Fruit fly (Drosophila melanogaster) whole organism, embryonic: Measurements from ENCODE around the gene CG12948.

Source experiments
- Abd-B ChIP-seq: fragments of 200-800 bp; sonication (Bioruptor generic); optimal IDR thresholded peaks from 2 replicates; lab custom pipeline; 2018; ENCODE audit warnings: missing biosample characterization, mild to moderate bottlenecking, missing genetic modification characterization, moderate library complexity
- Ada2b ChIP-seq: fragments of 200-800 bp; sonication (Bioruptor generic); IDR thresholded peaks from 2 replicates; pipeline ENCODE4 v1.3.6; 2022; ENCODE audit warnings: missing biosample characterization, missing genetic modification characterization
- Bdp1 ChIP-seq: fragments of 200-800 bp; sonication (Bioruptor generic); optimal IDR thresholded peaks from 3 replicates; lab custom pipeline; 2016; ENCODE audit warnings: missing biosample characterization, missing genetic modification characterization
- CG10565 ChIP-seq: fragments of 200-800 bp; sonication (Bioruptor generic); optimal IDR thresholded peaks from 3 replicates; lab custom pipeline; 2016; ENCODE audit warnings: missing biosample characterization, mild to moderate bottlenecking, missing genetic modification characterization
- CG11085 ChIP-seq: fragments of 200-800 bp; sonication (Bioruptor generic); IDR thresholded peaks from 2 replicates; pipeline ENCODE4 v1.3.6; 2022; ENCODE audit warnings: missing biosample characterization, missing genetic modification characterization
- CG11560 ChIP-seq: fragments of 200-800 bp; sonication (Bioruptor generic); IDR thresholded peaks from 3 replicates; pipeline ENCODE4 v1.3.6; 2022; ENCODE audit warnings: missing biosample characterization, missing genetic modification characterization
- CG11696 ChIP-seq: fragments of 200-800 bp; sonication (Bioruptor generic); IDR thresholded peaks from 2 replicates; pipeline ENCODE4 v1.3.6; 2022; ENCODE audit warnings: missing biosample characterization, missing genetic modification characterization
- CG11723 ChIP-seq: fragments of 200-800 bp; sonication (Bioruptor generic); optimal IDR thresholded peaks from 2 replicates; lab custom pipeline; 2017; ENCODE audit warnings: missing biosample characterization, mild to moderate bottlenecking, missing genetic modification characterization
- CG13894 ChIP-seq: fragments of 200-800 bp; sonication (Bioruptor generic); optimal IDR thresholded peaks from 3 replicates; lab custom pipeline; 2018; ENCODE audit warnings: missing biosample characterization, mild to moderate bottlenecking, missing genetic modification characterization, moderate library complexity
- CG1529 ChIP-seq: fragments of 200-800 bp; sonication (Bioruptor generic); optimal IDR thresholded peaks from 3 replicates; lab custom pipeline; 2018; ENCODE audit warnings: missing biosample characterization, missing genetic modification characterization
- CG15514 ChIP-seq: fragments of 200-800 bp; sonication (Bioruptor generic); optimal IDR thresholded peaks from 3 replicates; lab custom pipeline; 2017; ENCODE audit warnings: missing biosample characterization, missing genetic modification characterization, mild to moderate bottlenecking, moderate library complexity, missing genetic modification reagents
- CG16779 ChIP-seq: fragments of 200-800 bp; sonication (Bioruptor generic); IDR thresholded peaks from 2 replicates; pipeline ENCODE4 v1.3.6; 2022; ENCODE audit warnings: missing biosample characterization, missing genetic modification characterization
- CG17359 ChIP-seq: fragments of 200-800 bp; sonication (Bioruptor generic); optimal IDR thresholded peaks from 3 replicates; lab custom pipeline; 2018; ENCODE audit warnings: missing biosample characterization, mild to moderate bottlenecking, missing genetic modification characterization, moderate library complexity
- CG30020 ChIP-seq: fragments of 200-800 bp; optimal IDR thresholded peaks from 2 replicates; lab custom pipeline; 2019; ENCODE audit warnings: missing biosample characterization, mild to moderate bottlenecking, missing genetic modification characterization, moderate library complexity
- CG31224 ChIP-seq: fragments of 200-800 bp; sonication (Bioruptor generic); IDR thresholded peaks from 2 replicates; pipeline ENCODE4 v1.3.6; 2022; ENCODE audit warnings: missing biosample characterization, missing genetic modification characterization
- CG31441 ChIP-seq: fragments of 200-800 bp; sonication (Bioruptor generic); IDR thresholded peaks from 2 replicates; pipeline ENCODE4 v1.3.6; 2022; ENCODE audit warnings: missing biosample characterization, missing genetic modification characterization
- CG34376 ChIP-seq: fragments of 200-800 bp; sonication (Bioruptor generic); optimal IDR thresholded peaks from 2 replicates; lab custom pipeline; 2018; ENCODE audit warnings: missing biosample characterization, mild to moderate bottlenecking, missing genetic modification characterization
- CG34422 ChIP-seq: fragments of 200-800 bp; sonication (Bioruptor generic); IDR thresholded peaks from 3 replicates; pipeline ENCODE4 v1.3.6; 2022; ENCODE audit warnings: missing biosample characterization, missing genetic modification characterization
- CG42726 ChIP-seq: fragments of 200-800 bp; sonication (Bioruptor generic); IDR thresholded peaks from 2 replicates; pipeline ENCODE4 v1.3.6; 2022; ENCODE audit warnings: missing biosample characterization, missing genetic modification characterization; ENCODE audit not compliant: partially characterized antibody
- CG43689 ChIP-seq: fragments of 200-800 bp; sonication (Bioruptor generic); IDR thresholded peaks from 2 replicates; pipeline ENCODE4 v1.3.6; 2022; ENCODE audit warnings: missing biosample characterization, missing genetic modification characterization
- CG6254 ChIP-seq: fragments of 200-800 bp; sonication (Bioruptor generic); optimal IDR thresholded peaks from 3 replicates; lab custom pipeline; 2017; ENCODE audit warnings: mild to moderate bottlenecking, missing biosample characterization, missing genetic modification reagents, missing genetic modification characterization
- CG6765 ChIP-seq: fragments of 200-800 bp; sonication (Bioruptor generic); optimal IDR thresholded peaks from 3 replicates; lab custom pipeline; 2017; ENCODE audit warnings: missing biosample characterization, mild to moderate bottlenecking, missing genetic modification characterization
- CG9876 ChIP-seq: fragments of 200-800 bp; sonication (Bioruptor generic); optimal IDR thresholded peaks from 2 replicates; lab custom pipeline; 2016; ENCODE audit warnings: missing biosample characterization, missing genetic modification characterization
- CTCF ChIP-seq: fragments of 200-800 bp; sonication (Bioruptor generic); optimal IDR thresholded peaks from 2 replicates; lab custom pipeline; 2017; ENCODE audit warnings: missing biosample characterization, mild to moderate bottlenecking, missing genetic modification characterization, moderate library complexity
- Dp ChIP-seq: fragments of 200-800 bp; sonication (Bioruptor generic); optimal IDR thresholded peaks from 2 replicates; lab custom pipeline; 2018; ENCODE audit warnings: missing biosample characterization, mild to moderate bottlenecking, missing genetic modification characterization, moderate library complexity
- Gsc ChIP-seq: fragments of 200-800 bp; sonication (Bioruptor generic); IDR thresholded peaks from 2 replicates; pipeline ENCODE4 v1.3.6; 2022; ENCODE audit warnings: missing biosample characterization, missing genetic modification characterization
- HLH54F ChIP-seq: fragments of 200-800 bp; sonication (Bioruptor generic); optimal IDR thresholded peaks from 3 replicates; lab custom pipeline; 2016; ENCODE audit warnings: missing biosample characterization, missing genetic modification characterization
- Lhr ChIP-seq: fragments of 200-800 bp; sonication (Bioruptor generic); optimal IDR thresholded peaks from 3 replicates; lab custom pipeline; 2017; ENCODE audit warnings: mild to moderate bottlenecking, missing biosample characterization, missing genetic modification reagents, missing genetic modification characterization
- Taf1 ChIP-seq: fragments of 200-800 bp; sonication (Bioruptor generic); IDR thresholded peaks from 2 replicates; pipeline ENCODE4 v1.3.6; 2022; ENCODE audit warnings: missing biosample characterization, missing genetic modification characterization
- Tbp ChIP-seq: fragments of >200 bp; optimal IDR thresholded peaks from 2 replicates; lab custom pipeline; 2018; ENCODE audit warnings: missing biosample characterization, missing genetic modification characterization
- amos ChIP-seq: fragments of 200-800 bp; sonication (Bioruptor generic); IDR thresholded peaks from 2 replicates; pipeline ENCODE4 v1.3.6; 2022; ENCODE audit warnings: missing biosample characterization, missing genetic modification characterization; ENCODE audit not compliant: partially characterized antibody
- caup ChIP-seq: fragments of 200-800 bp; sonication (Bioruptor generic); optimal IDR thresholded peaks from 3 replicates; lab custom pipeline; 2017; ENCODE audit warnings: missing biosample characterization, mild to moderate bottlenecking, missing genetic modification characterization, moderate library complexity; ENCODE audit not compliant: severe bottlenecking
- danr ChIP-seq: fragments of 200-800 bp; sonication (Bioruptor generic); IDR thresholded peaks from 2 replicates; pipeline ENCODE4 v1.3.6; 2022; ENCODE audit warnings: missing biosample characterization, missing genetic modification characterization
- dmrt11E ChIP-seq: fragments of 200-800 bp; sonication (Bioruptor generic); optimal IDR thresholded peaks from 3 replicates; lab custom pipeline; 2018; ENCODE audit warnings: missing biosample characterization, mild to moderate bottlenecking, missing genetic modification characterization, moderate library complexity
- eve ChIP-seq, 2 experiments: fragments of >200 bp; optimal IDR thresholded peaks; 2 replicates each; lab custom pipeline; 2017; ENCODE audit warnings: missing biosample characterization in 2 of 2, missing genetic modification characterization in 2 of 2
- fd64A ChIP-seq: fragments of 200-800 bp; sonication (Bioruptor generic); optimal IDR thresholded peaks from 3 replicates; lab custom pipeline; 2018; ENCODE audit warnings: missing biosample characterization, mild to moderate bottlenecking, missing genetic modification characterization
- gcm ChIP-seq: fragments of 200-800 bp; sonication (Bioruptor generic); optimal IDR thresholded peaks from 2 replicates; lab custom pipeline; 2019; ENCODE audit warnings: missing biosample characterization, mild to moderate bottlenecking, missing genetic modification characterization, moderate library complexity
- gro ChIP-seq: fragments of 200-800 bp; sonication (Bioruptor generic); optimal IDR thresholded peaks from 2 replicates; lab custom pipeline; 2016; ENCODE audit warnings: missing biosample characterization, missing genetic modification characterization
- hb ChIP-seq: fragments of 200-800 bp; sonication (Bioruptor generic); IDR thresholded peaks from 3 replicates; pipeline ENCODE4 v1.3.6; 2022; ENCODE audit warnings: missing biosample characterization, missing genetic modification characterization; ENCODE audit not compliant: partially characterized antibody
- kay ChIP-seq: fragments of 200-800 bp; sonication (Bioruptor generic); optimal IDR thresholded peaks from 2 replicates; lab custom pipeline; 2016; ENCODE audit warnings: missing biosample characterization, missing genetic modification characterization
- pho ChIP-seq: fragments of 200-800 bp; sonication (Bioruptor generic); optimal IDR thresholded peaks from 2 replicates; lab custom pipeline; 2016; ENCODE audit warnings: missing biosample characterization, missing genetic modification characterization
- pnt ChIP-seq: fragments of 200-800 bp; sonication (Bioruptor generic); optimal IDR thresholded peaks from 3 replicates; lab custom pipeline; 2016; ENCODE audit warnings: missing biosample characterization, missing genetic modification characterization
- salm ChIP-seq: fragments of 200-800 bp; sonication (Bioruptor generic); optimal IDR thresholded peaks from 2 replicates; lab custom pipeline; 2018; ENCODE audit warnings: missing biosample characterization, mild to moderate bottlenecking, missing genetic modification characterization
- sd ChIP-seq: fragments of 200-800 bp; sonication (Bioruptor generic); optimal IDR thresholded peaks from 3 replicates; lab custom pipeline; 2018; ENCODE audit warnings: missing biosample characterization, mild to moderate bottlenecking, missing genetic modification characterization, moderate library complexity
- sim ChIP-seq: fragments of 200-800 bp; sonication (Bioruptor generic); IDR thresholded peaks from 2 replicates; pipeline ENCODE4 v1.3.6; 2022; ENCODE audit warnings: missing biosample characterization, missing genetic modification characterization
- slp2 ChIP-seq: fragments of 200-800 bp; sonication (Bioruptor generic); optimal IDR thresholded peaks from 2 replicates; lab custom pipeline; 2016; ENCODE audit warnings: missing biosample characterization, missing genetic modification characterization
- sr ChIP-seq: fragments of 200-800 bp; sonication (Bioruptor generic); IDR thresholded peaks from 3 replicates; pipeline ENCODE4 v1.3.6; 2022; ENCODE audit warnings: missing biosample characterization, missing genetic modification characterization
- stwl ChIP-seq: fragments of 200-800 bp; sonication (Bioruptor generic); optimal IDR thresholded peaks from 3 replicates; lab custom pipeline; 2018; ENCODE audit warnings: missing biosample characterization, mild to moderate bottlenecking, missing genetic modification characterization, moderate library complexity
- ttk ChIP-seq: fragments of 200-800 bp; sonication (Bioruptor generic); IDR thresholded peaks from 2 replicates; pipeline ENCODE4 v2.1.2; 2022; ENCODE audit warnings: missing biosample characterization, missing genetic modification characterization
- usp ChIP-seq: fragments of >200 bp; optimal IDR thresholded peaks from 2 replicates; lab custom pipeline; 2017; ENCODE audit warnings: missing biosample characterization, missing genetic modification characterization

CG12948 gene

DNA sequence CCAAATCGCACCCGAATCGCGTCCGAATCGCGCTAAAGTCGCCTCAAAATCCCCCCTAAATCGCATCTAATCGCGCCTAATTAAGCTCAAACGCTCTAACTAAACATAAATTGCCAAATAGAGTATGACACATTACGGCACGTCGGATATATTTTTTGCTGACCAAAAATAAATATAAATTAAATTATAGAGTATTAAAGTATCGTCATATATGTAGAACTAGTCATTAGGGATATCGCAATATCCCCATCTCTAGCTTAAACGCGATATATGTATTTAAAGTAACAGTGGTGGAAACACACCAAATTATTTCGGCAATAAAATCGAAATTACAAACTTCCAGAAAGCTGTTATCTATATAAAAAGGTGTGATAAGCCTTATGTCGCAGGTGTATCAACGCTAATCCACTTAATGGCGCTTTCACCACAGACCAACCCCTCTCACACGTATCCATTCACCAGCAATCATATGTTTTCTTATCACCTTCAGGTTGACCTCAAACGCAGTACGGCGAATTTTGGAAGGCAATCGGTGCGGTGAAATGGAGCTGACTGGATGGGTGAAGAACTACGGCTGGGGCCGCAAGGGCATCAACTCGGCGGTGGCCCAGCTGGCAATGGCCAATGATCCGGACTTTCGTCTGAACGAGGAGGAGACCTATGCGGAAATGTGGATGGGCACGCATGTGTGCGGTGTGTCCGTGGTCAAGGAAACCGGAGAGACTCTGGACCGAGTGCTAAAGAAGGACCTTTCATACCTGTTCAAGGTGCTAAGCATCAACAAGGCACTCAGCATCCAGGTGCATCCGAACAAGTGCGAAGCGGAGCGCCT is 12.0 kb upstream of the CG12948 start, which contains the start of gene Mpi (continued):
- TF ChIP-seq CG34376 (GFP tag; lab: Kevin White, UChicago) (peak; percentile 56), HLH54F (GFP tag; lab: Kevin White, UChicago) (no peak), gcm (GFP tag; lab: Kevin White, UChicago) (no peak), Bdp1 (no peak), Abd-B (GFP tag; lab: Kevin White, UChicago) (no peak), Tbp (GFP tag; lab: Kevin White, UChicago) (no peak), sim (GFP tag; lab: Robert Waterston, UW) (no peak), eve (GFP tag; optimal IDR thresholded peaks at IDR 0.05; lab: Kevin White, UChicago) (no peak), gro (no peak), salm (tag; lab: Kevin White, UChicago) (peak; percentile 41), pnt (GFP tag; lab: Kevin White, UChicago) (no peak), ttk (GFP tag; lab: Robert Waterston, UW) (no peak), hb (GFP tag; lab: Robert Waterston, UW) (no peak), CG42726 (GFP tag; lab: Robert Waterston, UW) (no peak), Gsc (GFP tag; lab: Robert Waterston, UW) (no peak), CG10565 (GFP tag; lab: Kevin White, UChicago) (no peak), slp2 (GFP tag; lab: Kevin White, UChicago) (no peak), fd64A (GFP tag; lab: Kevin White, UChicago) (no peak), caup (GFP tag; lab: Kevin White, UChicago) (no peak), CG43689 (GFP tag; lab: Robert Waterston, UW) (no peak), CTCF (GFP tag; lab: Kevin White, UChicago) (no peak), CG13894 (tag; lab: Kevin White, UChicago) (no peak), stwl (tag; lab: Kevin White, UChicago) (peak; percentile 41), CG34422 (GFP tag; lab: Robert Waterston, UW) (0 out of 3 replicates have a peak, but pooled peaks have one; percentile 30), CG15514 (GFP tag; lab: Kevin White, UChicago) (peak; percentile 43), CG9876 (GFP tag; lab: Kevin White, UChicago) (no peak), danr (GFP tag; lab: Robert Waterston, UW) (no peak), CG11560 (tag; lab: Robert Waterston, UW) (no peak), CG1529 (GFP tag; lab: Kevin White, UChicago) (no peak), Lhr (GFP tag; lab: Kevin White, UChicago) (no peak), CG6765 (GFP tag; lab: Kevin White, UChicago) (no peak), Ada2b (GFP tag; lab: Robert Waterston, UW) (no peak), usp (GFP tag; lab: Kevin White, UChicago) (no peak), CG16779 (GFP tag; lab: Robert Waterston, UW) (no peak), CG11723 (GFP tag; lab: Kevin White, UChicago) (no peak), dmrt11E (peak; percentile 49), CG6254 (no peak), kay (GFP tag; lab: Kevin White, UChicago) (no peak), CG11696 (no peak), CG31441 (GFP tag; lab: Robert Waterston, UW) (no peak), CG11085 (no peak), amos (GFP tag; lab: Robert Waterston, UW) (peak; percentile 52; the same call in 1 of the 2 replicates), sd (tag; lab: Kevin White, UChicago) (no peak), CG30020 (tag; lab: Kevin White, UChicago) (peak; percentile 70), Dp (GFP tag; lab: Kevin White, UChicago) (peak; percentile 18), sr (0 out of 3 replicates have a peak, but pooled peaks have one; percentile 7), Taf1 (GFP tag; lab: Robert Waterston, UW) (no peak), CG31224 (GFP tag; lab: Robert Waterston, UW) (no peak), CG17359 (tag; lab: Kevin White, UChicago) (peak; percentile 33), pho (GFP tag; lab: Kevin White, UChicago) (no peak)
